Fruit fly (Drosophila melanogaster) whole organism, embryonic: ENCODE data around the gene CG10700.
A peak's percentile ranks its signal among the peaks of the same experiment; 100 is the strongest.

ENCODE experiments used
- Ada2b ChIP-seq: fragments of 200-800 bp; sonication (Bioruptor generic); IDR thresholded peaks from 2 replicates; pipeline ENCODE4 v1.3.6; 2022; ENCODE audit warnings: missing biosample characterization, missing genetic modification characterization
- Blimp-1 ChIP-seq: fragments of 200-800 bp; sonication (Bioruptor generic); optimal IDR thresholded peaks from 3 replicates; lab custom pipeline; 2018; ENCODE audit warnings: missing biosample characterization, missing genetic modification characterization, mild to moderate bottlenecking, moderate library complexity, missing genetic modification reagents
- CG10366 ChIP-seq: fragments of 200-800 bp; sonication (Bioruptor generic); IDR thresholded peaks from 2 replicates; pipeline ENCODE4 v1.3.6; 2022; ENCODE audit warnings: missing biosample characterization, missing genetic modification characterization
- CG11696 ChIP-seq: fragments of 200-800 bp; sonication (Bioruptor generic); IDR thresholded peaks from 2 replicates; pipeline ENCODE4 v1.3.6; 2022; ENCODE audit warnings: missing biosample characterization, missing genetic modification characterization
- CG13123 ChIP-seq: fragments of 200-800 bp; sonication (Bioruptor generic); optimal IDR thresholded peaks from 2 replicates; lab custom pipeline; 2016; ENCODE audit warnings: missing biosample characterization, missing genetic modification characterization
- CG13296 ChIP-seq: fragments of 200-800 bp; sonication (Bioruptor generic); optimal IDR thresholded peaks from 3 replicates; lab custom pipeline; 2018; ENCODE audit warnings: missing biosample characterization, mild to moderate bottlenecking, missing genetic modification characterization
- CG14441 ChIP-seq: fragments of 200-800 bp; sonication (Bioruptor generic); IDR thresholded peaks from 2 replicates; pipeline ENCODE4 v1.3.6; 2022; ENCODE audit warnings: missing biosample characterization, missing genetic modification characterization
- CG14710 ChIP-seq: fragments of 200-800 bp; sonication (Bioruptor generic); optimal IDR thresholded peaks from 3 replicates; lab custom pipeline; 2019; ENCODE audit warnings: missing biosample characterization, mild to moderate bottlenecking, missing genetic modification characterization, moderate library complexity
- CG15269 ChIP-seq: fragments of 200-800 bp; sonication (Bioruptor generic); optimal IDR thresholded peaks from 2 replicates; lab custom pipeline; 2018; ENCODE audit warnings: missing biosample characterization, mild to moderate bottlenecking, missing genetic modification characterization, moderate library complexity
- CG15601 ChIP-seq: fragments of 200-800 bp; sonication (Bioruptor generic); optimal IDR thresholded peaks from 3 replicates; lab custom pipeline; 2019; ENCODE audit warnings: missing biosample characterization, mild to moderate bottlenecking, missing genetic modification characterization, moderate library complexity
- CG17328 ChIP-seq: fragments of 200-800 bp; sonication (Bioruptor generic); IDR thresholded peaks from 2 replicates; pipeline ENCODE4 v1.3.6; 2022; ENCODE audit warnings: missing biosample characterization, missing genetic modification characterization
- CG17385 ChIP-seq: fragments of 200-800 bp; sonication (Bioruptor generic); optimal IDR thresholded peaks from 3 replicates; lab custom pipeline; 2018; ENCODE audit warnings: missing biosample characterization, mild to moderate bottlenecking, missing genetic modification characterization
- CG17568 ChIP-seq: fragments of 200-800 bp; sonication (Bioruptor generic); optimal IDR thresholded peaks from 2 replicates; lab custom pipeline; 2018; ENCODE audit warnings: missing biosample characterization, mild to moderate bottlenecking, missing genetic modification characterization, moderate library complexity
- CG18764 ChIP-seq: fragments of 200-800 bp; sonication (Bioruptor generic); optimal IDR thresholded peaks from 3 replicates; lab custom pipeline; 2016; ENCODE audit warnings: missing biosample characterization, missing genetic modification characterization
- CG2120 ChIP-seq: fragments of 200-800 bp; sonication (Bioruptor generic); optimal IDR thresholded peaks from 3 replicates; lab custom pipeline; 2016; ENCODE audit warnings: missing biosample characterization, missing genetic modification characterization
- CG31365 ChIP-seq: fragments of 200-800 bp; sonication (Bioruptor generic); optimal IDR thresholded peaks from 2 replicates; lab custom pipeline; 2018; ENCODE audit warnings: missing biosample characterization, mild to moderate bottlenecking, missing genetic modification characterization
- CG3281 ChIP-seq: fragments of 200-800 bp; sonication (Bioruptor generic); optimal IDR thresholded peaks from 3 replicates; lab custom pipeline; 2017; ENCODE audit warnings: missing biosample characterization, mild to moderate bottlenecking, missing genetic modification characterization
- CG43689 ChIP-seq: fragments of 200-800 bp; sonication (Bioruptor generic); IDR thresholded peaks from 2 replicates; pipeline ENCODE4 v1.3.6; 2022; ENCODE audit warnings: missing biosample characterization, missing genetic modification characterization
- CG4820 ChIP-seq: fragments of 200-800 bp; sonication (Bioruptor generic); optimal IDR thresholded peaks from 3 replicates; lab custom pipeline; 2016; ENCODE audit warnings: missing biosample characterization, missing genetic modification characterization
- CG6254 ChIP-seq: fragments of 200-800 bp; sonication (Bioruptor generic); optimal IDR thresholded peaks from 3 replicates; lab custom pipeline; 2017; ENCODE audit warnings: mild to moderate bottlenecking, missing biosample characterization, missing genetic modification reagents, missing genetic modification characterization
- CG6791 ChIP-seq: fragments of 200-800 bp; sonication (Bioruptor generic); IDR thresholded peaks from 3 replicates; pipeline ENCODE4 v1.3.6; 2022; ENCODE audit warnings: missing biosample characterization, missing genetic modification characterization; ENCODE audit not compliant: partially characterized antibody
- CG7556 ChIP-seq: fragments of 200-800 bp; sonication (Bioruptor generic); optimal IDR thresholded peaks from 2 replicates; lab custom pipeline; 2017; ENCODE audit warnings: missing biosample characterization, mild to moderate bottlenecking, missing genetic modification characterization
- CG7839 ChIP-seq: fragments of 200-800 bp; sonication (Bioruptor generic); optimal IDR thresholded peaks from 3 replicates; lab custom pipeline; 2018; ENCODE audit warnings: missing biosample characterization, mild to moderate bottlenecking, missing genetic modification characterization, moderate library complexity
- CG9609 ChIP-seq: fragments of 200-800 bp; sonication (Bioruptor generic); optimal IDR thresholded peaks from 3 replicates; lab custom pipeline; 2016; ENCODE audit warnings: missing biosample characterization, missing genetic modification characterization
- CkIIα-i1 ChIP-seq: fragments of 200-800 bp; sonication (Bioruptor generic); IDR thresholded peaks from 2 replicates; pipeline ENCODE4 v1.3.6; 2022; ENCODE audit warnings: missing biosample characterization, missing genetic modification characterization
- E2f1 ChIP-seq: fragments of 200-800 bp; sonication (Bioruptor generic); IDR thresholded peaks from 2 replicates; pipeline ENCODE4 v1.3.6; 2022; ENCODE audit warnings: missing biosample characterization, missing genetic modification characterization
- Ets65A ChIP-seq: fragments of 200-800 bp; sonication (Bioruptor generic); peaks from one replicate; lab custom pipeline; 2016; ENCODE audit warnings: missing biosample characterization, missing genetic modification characterization
- Fer3 ChIP-seq: fragments of 200-800 bp; sonication (Bioruptor generic); optimal IDR thresholded peaks from 2 replicates; lab custom pipeline; 2018; ENCODE audit warnings: missing biosample characterization, mild to moderate bottlenecking, missing genetic modification characterization, moderate library complexity
- H2.0 ChIP-seq: fragments of 200-800 bp; sonication (Bioruptor generic); IDR thresholded peaks from 2 replicates; pipeline ENCODE4 v1.3.6; 2022; ENCODE audit warnings: missing biosample characterization, missing genetic modification characterization
- Hand ChIP-seq: fragments of 200-800 bp; sonication (Bioruptor generic); optimal IDR thresholded peaks from 2 replicates; lab custom pipeline; 2017; ENCODE audit warnings: mild to moderate bottlenecking, missing biosample characterization, missing genetic modification reagents, missing genetic modification characterization
- Lhr ChIP-seq: fragments of 200-800 bp; sonication (Bioruptor generic); optimal IDR thresholded peaks from 3 replicates; lab custom pipeline; 2017; ENCODE audit warnings: mild to moderate bottlenecking, missing biosample characterization, missing genetic modification reagents, missing genetic modification characterization
- Mes4 ChIP-seq: fragments of 200-800 bp; sonication (Bioruptor generic); optimal IDR thresholded peaks from 2 replicates; lab custom pipeline; 2016; ENCODE audit warnings: missing biosample characterization, missing genetic modification characterization
- Myb ChIP-seq: fragments of 200-800 bp; sonication (Bioruptor generic); optimal IDR thresholded peaks from 2 replicates; lab custom pipeline; 2016; ENCODE audit warnings: missing biosample characterization, missing genetic modification characterization
- Neu2 ChIP-seq: fragments of 200-800 bp; sonication (Bioruptor generic); optimal IDR thresholded peaks from 3 replicates; lab custom pipeline; 2016; ENCODE audit warnings: missing biosample characterization, missing genetic modification characterization, borderline replicate concordance
- Nf-YA ChIP-seq: fragments of 200-800 bp; sonication (Bioruptor generic); IDR thresholded peaks from 2 replicates; pipeline ENCODE4 v1.3.6; 2022; ENCODE audit warnings: missing biosample characterization, missing genetic modification characterization
- Tbp ChIP-seq: fragments of >200 bp; optimal IDR thresholded peaks from 2 replicates; lab custom pipeline; 2018; ENCODE audit warnings: missing biosample characterization, missing genetic modification characterization
- ab ChIP-seq: fragments of 200-800 bp; sonication (Bioruptor generic); optimal IDR thresholded peaks from 2 replicates; lab custom pipeline; 2016; ENCODE audit warnings: missing biosample characterization, missing genetic modification characterization
- az2 ChIP-seq: fragments of 200-800 bp; sonication (Bioruptor generic); optimal IDR thresholded peaks from 3 replicates; lab custom pipeline; 2016; ENCODE audit warnings: missing biosample characterization, missing genetic modification characterization
- btn ChIP-seq: fragments of 200-800 bp; sonication (Bioruptor generic); optimal IDR thresholded peaks from 2 replicates; lab custom pipeline; 2016; ENCODE audit warnings: missing biosample characterization, missing genetic modification characterization
- chn ChIP-seq: fragments of 200-800 bp; sonication (Bioruptor generic); optimal IDR thresholded peaks from 2 replicates; lab custom pipeline; 2016; ENCODE audit warnings: missing biosample characterization, missing genetic modification characterization
- gce ChIP-seq: fragments of 200-800 bp; sonication (Bioruptor generic); IDR thresholded peaks from 3 replicates; pipeline ENCODE4 v1.3.6; 2022; ENCODE audit warnings: missing biosample characterization, missing genetic modification characterization
- lov ChIP-seq, 2 experiments: fragments of 200-800 bp in 1 of 2; fragments of >200 bp in 1 of 2; sonication (Bioruptor generic) in 1 of 2; IDR thresholded peaks in 1 of 2; optimal IDR thresholded peaks in 1 of 2; 2 replicates in 1 of 2; 3 replicates in 1 of 2; pipeline versions ENCODE4 v1.3.6 to Lab custom; 2017 to 2022; ENCODE audit warnings: missing biosample characterization in 1 of 2, missing genetic modification characterization in 1 of 2
- nau ChIP-seq: fragments of 200-800 bp; sonication (Bioruptor generic); optimal IDR thresholded peaks from 3 replicates; lab custom pipeline; 2017; ENCODE audit warnings: missing biosample characterization, mild to moderate bottlenecking, missing genetic modification characterization, missing genetic modification reagents
- org-1 ChIP-seq: fragments of 200-800 bp; sonication (Bioruptor generic); optimal IDR thresholded peaks from 2 replicates; lab custom pipeline; 2017; ENCODE audit warnings: missing biosample characterization, missing genetic modification characterization
- pan ChIP-seq, 4 experiments: fragments of >200 bp in 3 of 4; fragments of 200-800 bp in 1 of 4; sonication (Bioruptor generic) in 1 of 4; optimal IDR thresholded peaks in 3 of 4; IDR thresholded peaks in 1 of 4; 2 replicates each; pipeline versions ENCODE4 v1.3.6 to Lab custom; 2017 to 2022; ENCODE audit warnings: missing biosample characterization in 2 of 4, missing genetic modification characterization in 2 of 4, mixed read lengths in 1 of 4
- salm ChIP-seq: fragments of 200-800 bp; sonication (Bioruptor generic); optimal IDR thresholded peaks from 2 replicates; lab custom pipeline; 2018; ENCODE audit warnings: missing biosample characterization, mild to moderate bottlenecking, missing genetic modification characterization
- scrt ChIP-seq: fragments of 200-800 bp; sonication (Bioruptor generic); optimal IDR thresholded peaks from 2 replicates; lab custom pipeline; 2018; ENCODE audit warnings: missing biosample characterization, mild to moderate bottlenecking, missing genetic modification characterization, moderate library complexity
- slbo ChIP-seq: fragments of 200-800 bp; sonication (Bioruptor generic); IDR thresholded peaks from 2 replicates; pipeline ENCODE4 v1.3.6; 2022; ENCODE audit warnings: missing biosample characterization, missing genetic modification characterization
- vnd ChIP-seq: fragments of 200-800 bp; sonication (Bioruptor generic); IDR thresholded peaks from 3 replicates; pipeline ENCODE4 v1.3.6; 2022; ENCODE audit warnings: missing biosample characterization, missing genetic modification characterization; ENCODE audit not compliant: partially characterized antibody
- zfh2 ChIP-seq: fragments of 200-800 bp; sonication (Bioruptor generic); optimal IDR thresholded peaks from 2 replicates; lab custom pipeline; 2016; ENCODE audit warnings: missing biosample characterization, missing genetic modification characterization

Gene CG10700

DNA sequence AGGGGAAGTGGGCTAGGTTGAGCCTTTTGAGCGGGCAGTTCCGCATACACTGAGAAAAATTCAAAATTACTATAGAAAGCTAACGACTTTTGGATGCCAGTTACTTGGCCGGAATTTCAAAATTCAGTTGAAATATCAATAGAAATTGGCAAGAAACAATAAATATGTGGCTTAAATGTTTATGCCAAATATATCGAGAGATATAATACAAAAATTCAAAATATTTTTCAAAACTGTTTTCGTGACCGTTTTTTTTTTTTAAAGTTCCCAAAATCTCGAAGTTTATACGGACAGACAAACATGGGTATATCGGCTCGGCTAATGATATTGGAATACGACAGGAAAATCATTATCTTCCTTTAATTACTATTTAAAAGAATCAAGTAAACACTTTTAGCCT is 42.2 kb upstream of the CG10700 start (continued):
- peak; percentile 31 for TF ChIP-seq CG14710 (tag; lab: Kevin White, UChicago)
- no peak for TF ChIP-seq Neu2 (GFP tag; lab: Kevin White, UChicago)
- peak; percentile 54 for TF ChIP-seq CG15269 (tag; lab: Kevin White, UChicago)
- TF ChIP-seq CG6791 (GFP tag; lab: Robert Waterston, UW): no peak
- TF ChIP-seq CG43689 (GFP tag; lab: Robert Waterston, UW): no peak
- no peak for TF ChIP-seq btn (GFP tag; lab: Kevin White, UChicago)
- TF ChIP-seq CG7556: peak; percentile 69
- TF ChIP-seq Ada2b: peak; percentile 37; the same call in 1 of the 2 replicates
- TF ChIP-seq CG3281 (GFP tag; lab: Kevin White, UChicago): peak; percentile 55
- TF ChIP-seq slbo (GFP tag; lab: Robert Waterston, UW): peak; percentile 46
- peak; percentile 23 for TF ChIP-seq Myb (GFP tag; lab: Kevin White, UChicago)
- TF ChIP-seq CG14441 (GFP tag; lab: Robert Waterston, UW): 0 out of 2 replicates have a peak, but pooled peaks have one; percentile 19
- TF ChIP-seq Nf-YA (GFP tag; lab: Robert Waterston, UW): 0 out of 2 replicates have a peak, but pooled peaks have one; percentile 12
- TF ChIP-seq lov (optimal IDR thresholded peaks at IDR 0.05; lab: Kevin White, UChicago): no peak
- TF ChIP-seq lov (GFP tag; IDR thresholded peaks at IDR 0.05; lab: Robert Waterston, UW): no peak
- no peak for TF ChIP-seq nau (GFP tag; lab: Kevin White, UChicago)
- no peak for TF ChIP-seq scrt (GFP tag; lab: Kevin White, UChicago)
- peak; percentile 1 for TF ChIP-seq az2
- TF ChIP-seq pan (optimal IDR thresholded peaks at IDR 0.05; lab: Kevin White, UChicago): no peak
- peak in 1 of 2 experiments; percentile 37 for TF ChIP-seq pan (GFP tag; optimal IDR thresholded peaks at IDR 0.05 in 1 of 2, IDR thresholded peaks at IDR 0.05 in 1 of 2)
- no peak for TF ChIP-seq CG17328 (GFP tag; lab: Robert Waterston, UW)
- TF ChIP-seq CG17568 (GFP tag; lab: Kevin White, UChicago): no peak
- TF ChIP-seq H2.0 (GFP tag; lab: Robert Waterston, UW): peak; percentile 7; the same call in 1 of the 2 replicates
- TF ChIP-seq zfh2: no peak
- TF ChIP-seq CG13123 (GFP tag; lab: Kevin White, UChicago): no peak
- no peak for TF ChIP-seq Tbp (GFP tag; lab: Kevin White, UChicago)
- TF ChIP-seq gce (GFP tag; lab: Robert Waterston, UW): no peak
- no peak for TF ChIP-seq Mes4 (GFP tag; lab: Kevin White, UChicago)
- no peak for TF ChIP-seq CG9609 (GFP tag; lab: Kevin White, UChicago)
- peak; percentile 25 for TF ChIP-seq Hand (GFP tag; lab: Kevin White, UChicago)
- TF ChIP-seq Blimp-1 (GFP tag; lab: Kevin White, UChicago): peak; percentile 48
- no peak for TF ChIP-seq CG10366 (GFP tag; lab: Robert Waterston, UW)
- no peak for TF ChIP-seq Lhr (GFP tag; lab: Kevin White, UChicago)
- TF ChIP-seq CkIIα-i1 (GFP tag; lab: Robert Waterston, UW): no peak
- TF ChIP-seq vnd: no peak
- TF ChIP-seq Ets65A (GFP tag; lab: Kevin White, UChicago): peak; percentile 93
- TF ChIP-seq CG11696: no peak
- peak; percentile 2 for TF ChIP-seq CG18764 (GFP tag; lab: Kevin White, UChicago)
- no peak for TF ChIP-seq E2f1 (GFP tag; lab: Robert Waterston, UW)
- TF ChIP-seq CG2120 (GFP tag; lab: Kevin White, UChicago): peak; percentile 59
- TF ChIP-seq CG4820 (GFP tag; lab: Kevin White, UChicago): peak; percentile 31
- TF ChIP-seq CG6254: peak; percentile 19
- peak; percentile 42 for TF ChIP-seq Fer3
- peak; percentile 51 for TF ChIP-seq CG7839 (tag; lab: Kevin White, UChicago)
- no peak for TF ChIP-seq CG31365 (tag; lab: Kevin White, UChicago)
- no peak for TF ChIP-seq CG13296
- peak; percentile 9 for TF ChIP-seq org-1 (GFP tag; lab: Kevin White, UChicago)
- TF ChIP-seq ab (GFP tag; lab: Kevin White, UChicago): no peak
- TF ChIP-seq chn (GFP tag; lab: Kevin White, UChicago): peak; percentile 40
- no peak for TF ChIP-seq CG17385 (GFP tag; lab: Kevin White, UChicago)
- TF ChIP-seq salm (tag; lab: Kevin White, UChicago): no peak
- TF ChIP-seq CG15601 (tag; lab: Kevin White, UChicago): peak; percentile 24
